Fruit fly (Drosophila melanogaster): Measurements from ENCODE around the gene CG7824.
A peak's percentile ranks its signal among the peaks of the same experiment; 100 is the strongest.

Gene CG7824

DNA sequence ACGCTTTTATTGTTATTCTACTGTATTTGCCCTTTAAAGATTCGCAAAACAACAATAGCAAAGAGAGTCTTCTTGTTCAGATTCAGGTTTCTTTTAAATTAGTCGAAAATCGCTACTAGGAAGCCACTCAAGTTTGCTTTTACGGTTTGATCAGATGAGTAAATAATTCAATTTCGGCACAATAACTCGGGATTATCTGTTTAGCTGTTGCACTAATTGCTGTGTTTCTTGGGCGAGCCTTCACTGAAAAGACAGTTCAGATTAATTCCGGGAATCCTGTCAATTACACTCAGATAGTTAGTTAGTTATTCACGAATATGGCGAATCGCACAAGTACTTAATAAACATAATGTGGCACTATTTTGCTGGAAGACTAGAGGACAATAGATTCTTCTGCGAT lies 8.0 kb upstream of the CG7824 start (continued):
- peak; percentile 45 for TF ChIP-seq Hmr (GFP tag; optimal IDR thresholded peaks at IDR 0.05)
- no peak for TF ChIP-seq CG6765 (GFP tag; optimal IDR thresholded peaks at IDR 0.05)
- no peak for TF ChIP-seq B-H1 (GFP tag; IDR thresholded peaks at IDR 0.05)
- peak; percentile 43 for TF ChIP-seq lab (GFP tag; optimal IDR thresholded peaks at IDR 0.05)
- no peak for TF ChIP-seq CG4328 (GFP tag; optimal IDR thresholded peaks at IDR 0.05)
- TF ChIP-seq CG16863 (GFP tag; optimal IDR thresholded peaks at IDR 0.05): no peak
- peak; percentile 16 for TF ChIP-seq Med (GFP tag)
- peak; percentile 58 for TF ChIP-seq Fer1 (GFP tag; optimal IDR thresholded peaks at IDR 0.05)
- peak; percentile 5 for TF ChIP-seq CG3281 (GFP tag; optimal IDR thresholded peaks at IDR 0.05)
- peak; percentile 60 for TF ChIP-seq CG18599 (GFP tag; optimal IDR thresholded peaks at IDR 0.05)
- TF ChIP-seq CG14860 (GFP tag; IDR thresholded peaks at IDR 0.05; ENCODE audit: partially characterized antibody): no peak
- TF ChIP-seq Gsc (GFP tag; IDR thresholded peaks at IDR 0.05): no peak
- no peak for TF ChIP-seq CG8478 (optimal IDR thresholded peaks at IDR 0.05)
- TF ChIP-seq da (GFP tag; optimal IDR thresholded peaks at IDR 0.05): no peak
- TF ChIP-seq GATAe (GFP tag; conservative IDR thresholded peaks at IDR 0.05): no peak

DNA sequence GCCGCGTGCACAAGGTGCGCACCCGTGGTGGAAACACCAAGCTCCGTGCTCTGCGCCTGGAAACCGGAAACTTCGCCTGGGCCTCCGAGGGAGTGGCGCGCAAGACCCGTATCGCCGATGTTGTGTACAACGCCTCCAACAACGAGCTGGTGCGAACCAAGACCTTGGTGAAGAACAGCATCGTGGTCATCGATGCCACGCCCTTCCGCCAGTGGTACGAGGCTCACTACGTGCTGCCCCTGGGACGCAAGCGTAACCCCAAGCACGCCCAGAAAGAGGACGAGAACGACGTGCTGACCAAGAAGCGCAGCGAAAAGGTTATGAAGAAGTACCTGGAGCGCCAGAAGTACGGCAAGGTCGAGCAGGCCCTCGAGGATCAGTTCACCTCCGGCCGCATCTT lies 4.1 kb upstream of the CG7824 start:
- TF ChIP-seq sob (GFP tag; IDR thresholded peaks at IDR 0.05) (peak; percentile 15; the same call in 1 of the 2 replicates), Hsf (GFP tag; optimal IDR thresholded peaks at IDR 0.05) (no peak), Med (GFP tag) (peak; percentile 70), CG16779 (GFP tag; IDR thresholded peaks at IDR 0.05) (peak; percentile 28; the same call in 1 of the 2 replicates), dysf (GFP tag; IDR thresholded peaks at IDR 0.05) (0 out of 3 replicates have a peak, but pooled peaks have one; percentile 33), Eip74EF (GFP tag; optimal IDR thresholded peaks at IDR 0.05) (no peak), CG32532 (GFP tag; IDR thresholded peaks at IDR 0.05) (0 out of 2 replicates have a peak, but pooled peaks have one; percentile 11), HmgD (GFP tag; optimal IDR thresholded peaks at IDR 0.05) (no peak), zfh1 (GFP tag; IDR thresholded peaks at IDR 0.05) (peak; percentile 11; the same call in 1 of the 3 replicates), CG6791 (GFP tag; IDR thresholded peaks at IDR 0.05; ENCODE audit: partially characterized antibody) (0 out of 3 replicates have a peak, but pooled peaks have one; percentile 25), Atf6 (GFP tag; IDR thresholded peaks at IDR 0.05) (0 out of 2 replicates have a peak, but pooled peaks have one; percentile 18), chinmo (GFP tag; IDR thresholded peaks at IDR 0.05; ENCODE audit: partially characterized antibody) (0 out of 4 replicates have a peak, but pooled peaks have one; percentile 22)

DNA sequence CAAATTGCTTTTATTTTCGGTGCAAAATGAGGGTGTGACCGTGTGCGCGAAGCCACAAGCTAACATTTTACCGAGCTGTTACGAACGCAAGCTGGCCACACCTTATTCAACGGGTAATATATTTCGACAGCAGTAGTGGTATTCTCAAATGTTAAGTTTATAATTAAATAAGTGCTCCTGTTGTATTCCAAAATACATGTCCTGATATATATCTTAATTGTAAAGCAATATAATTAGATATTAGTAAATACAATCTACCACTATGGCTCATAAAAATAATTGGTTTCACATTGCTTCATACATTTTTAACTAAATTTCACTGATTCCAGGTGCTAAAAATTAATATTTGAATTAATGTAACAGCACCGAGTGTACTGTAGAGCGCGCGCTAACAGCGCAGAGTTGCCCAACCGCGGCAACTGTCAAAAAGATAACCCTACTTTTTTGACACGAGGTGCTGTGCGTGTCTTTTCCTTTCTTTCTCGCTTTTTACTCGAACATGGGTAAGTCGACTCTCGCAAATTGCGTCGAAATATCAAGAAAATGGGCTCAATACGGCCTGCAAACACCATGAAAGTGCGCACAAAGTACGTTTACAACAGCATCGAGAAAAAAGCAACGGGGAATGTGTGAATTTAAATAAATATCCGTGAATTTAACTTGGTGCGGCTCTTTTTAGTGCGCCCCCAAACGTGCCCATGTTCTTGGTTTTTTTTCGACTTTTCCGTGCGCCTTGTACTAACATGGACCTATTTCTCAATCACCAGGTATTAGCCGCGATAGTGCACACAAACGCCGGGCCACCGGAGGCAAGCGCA lies 2.9 kb upstream of the CG7824 start, which contains the start of the genes CG15514 and RpS8:
Gene CG15514, minus strand, starts transcription at position 63 of the 818 bp plus-strand sequence.
Gene RpS8, plus strand, starts transcription at position 151 of the 818 bp plus-strand sequence.
- peak; percentile 58 for TF ChIP-seq CG30403 (GFP tag; optimal IDR thresholded peaks at IDR 0.05)
- no peak for TF ChIP-seq Ada2b (GFP tag; IDR thresholded peaks at IDR 0.05)
- TF ChIP-seq Spps (tag; optimal IDR thresholded peaks at IDR 0.05): no peak
- peak; percentile 67 for TF ChIP-seq onecut (GFP tag; IDR thresholded peaks at IDR 0.05)
- TF ChIP-seq CG32532 (GFP tag; IDR thresholded peaks at IDR 0.05): peak; percentile 68
- peak; percentile 73 for TF ChIP-seq B-H2 (GFP tag; optimal IDR thresholded peaks at IDR 0.05)
- TF ChIP-seq CG3847 (GFP tag; IDR thresholded peaks at IDR 0.05): peak; percentile 46; the same call in 1 of the 2 replicates
- TF ChIP-seq bab2 (GFP tag; optimal IDR thresholded peaks at IDR 0.05): peak; percentile 13
- no peak for TF ChIP-seq chif (GFP tag; optimal IDR thresholded peaks at IDR 0.05)
- no peak for TF ChIP-seq ro (GFP tag; IDR thresholded peaks at IDR 0.05)
- peak; percentile 88 for TF ChIP-seq CG12659 (GFP tag; optimal IDR thresholded peaks at IDR 0.05)
- TF ChIP-seq CG15073 (GFP tag; optimal IDR thresholded peaks at IDR 0.05): no peak
- peak; percentile 45 for TF ChIP-seq CG15696 (tag; optimal IDR thresholded peaks at IDR 0.05)
- TF ChIP-seq vfl (GFP tag; optimal IDR thresholded peaks at IDR 0.05): no peak
- peak; percentile 39 for TF ChIP-seq CG13894 (tag; optimal IDR thresholded peaks at IDR 0.05)
- no peak for TF ChIP-seq Hr39 (optimal IDR thresholded peaks at IDR 0.05)
- TF ChIP-seq Meics (GFP tag; optimal IDR thresholded peaks at IDR 0.05): peak; percentile 82
- TF ChIP-seq HLH3B (GFP tag; IDR thresholded peaks at IDR 0.05): peak; percentile 62
- peak; percentile 63 for TF ChIP-seq CG9817 (tag; optimal IDR thresholded peaks at IDR 0.05)
- peak; percentile 76 for TF ChIP-seq row (GFP tag; IDR thresholded peaks at IDR 0.05)
- TF ChIP-seq CG18011 (GFP tag; optimal IDR thresholded peaks at IDR 0.05): no peak
- no peak for TF ChIP-seq Doc3 (GFP tag; IDR thresholded peaks at IDR 0.05; ENCODE audit: partially characterized antibody)
- TF ChIP-seq CG8478 (optimal IDR thresholded peaks at IDR 0.05): no peak
